Worm (Caenorhabditis elegans): ENCODE measurements around the gene jmjd-2.

jmjd-2 gene

DNA sequence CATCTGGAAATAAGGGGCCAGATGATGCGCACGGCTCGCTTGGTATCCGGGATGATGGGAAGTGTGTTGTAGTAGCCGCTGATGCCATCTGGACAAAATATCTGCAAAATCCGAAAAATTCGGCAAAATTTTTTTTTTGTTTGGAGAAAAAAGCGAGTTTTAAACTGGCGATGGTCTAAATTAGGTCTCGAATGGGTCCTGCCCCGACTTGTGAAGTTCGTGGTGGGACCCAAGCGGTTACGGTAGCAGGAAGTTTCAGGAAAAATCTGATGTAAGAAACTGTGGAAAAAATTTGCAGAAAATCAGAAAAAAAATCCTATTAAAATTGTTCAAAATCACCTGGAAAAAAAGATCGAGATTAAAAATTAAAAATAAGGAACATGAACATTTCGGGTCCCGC lies at the start of gene jmjd-2:
Gene jmjd-2, minus strand, starts transcription at position 101 of the 400 bp plus-strand sequence.
- no peak for TF ChIP-seq elt-3 (tag; optimal IDR thresholded peaks at IDR 0.05)
- TF ChIP-seq R02D3.7 (tag; optimal IDR thresholded peaks at IDR 0.05), result no peak
- TF ChIP-seq lin-15B (tag; optimal IDR thresholded peaks at IDR 0.05), result no peak
- TF ChIP-seq unc-39 (tag; optimal IDR thresholded peaks at IDR 0.05), result no peak
- no peak for TF ChIP-seq tbx-2 (tag; optimal IDR thresholded peaks at IDR 0.05)
- no peak for TF ChIP-seq ceh-9 (tag; optimal IDR thresholded peaks at IDR 0.05)
- TF ChIP-seq ZK546.5 (tag; optimal IDR thresholded peaks at IDR 0.05), result no peak

DNA sequence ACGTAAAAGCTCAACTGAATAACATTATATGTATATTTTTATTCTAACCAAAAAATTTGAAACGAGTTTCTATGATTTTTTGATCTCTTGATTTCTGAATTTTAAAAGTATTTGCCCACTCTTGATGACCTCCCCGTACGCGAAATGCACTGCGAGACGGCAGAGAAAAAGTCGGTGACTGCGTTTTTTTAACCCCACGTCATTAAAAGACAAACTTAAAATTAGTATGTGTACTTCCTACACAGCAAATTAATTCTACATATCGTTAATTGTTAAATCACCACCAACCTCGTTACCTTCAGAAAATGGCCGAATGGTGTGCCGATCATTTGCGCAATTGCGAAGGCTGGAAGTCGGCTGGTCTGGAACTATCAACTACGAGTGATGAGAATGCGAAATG lies 49.1 kb upstream of the jmjd-2 start, which contains the start of gene Y54G11A.4:
Gene Y54G11A.4, plus strand, starts transcription at position 301 of the 400 bp plus-strand sequence.
- TF ChIP-seq pqm-1 (tag; optimal IDR thresholded peaks at IDR 0.05) (no peak), pha-4 (tag; optimal IDR thresholded peaks at IDR 0.05) (peak; percentile 40)

DNA sequence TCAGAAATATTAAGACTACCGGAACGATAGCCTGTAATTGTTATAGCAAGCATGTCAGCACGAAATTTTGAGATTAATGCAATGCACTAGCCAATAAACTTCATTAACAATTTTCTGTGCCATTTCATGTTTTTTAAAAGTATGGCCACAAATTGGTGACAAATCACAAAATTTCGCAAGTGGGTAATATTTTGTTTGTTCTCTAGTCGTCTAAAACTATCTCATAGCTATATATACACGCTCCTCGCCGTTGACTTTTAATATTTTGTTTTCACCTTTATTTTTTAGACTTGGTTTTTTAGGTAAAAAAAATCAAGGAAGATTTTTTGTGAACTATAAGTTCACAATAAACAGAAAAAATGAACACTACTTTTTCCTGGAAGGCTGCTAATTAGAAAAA lies 47.4 kb upstream of the jmjd-2 start:
- TF ChIP-seq lsy-12 (tag; optimal IDR thresholded peaks at IDR 0.05), result no peak
- peak; percentile 33 for TF ChIP-seq skn-1 (tag; optimal IDR thresholded peaks at IDR 0.05)
- peak; percentile 29 for TF ChIP-seq elt-2 (tag; optimal IDR thresholded peaks at IDR 0.05)
- TF ChIP-seq ceh-82 (tag; optimal IDR thresholded peaks at IDR 0.05), result no peak
- TF ChIP-seq ceh-28 (tag; optimal IDR thresholded peaks at IDR 0.05), result no peak
- peak; percentile 81 for TF ChIP-seq pha-4 (tag; optimal IDR thresholded peaks at IDR 0.05)
- no peak for TF ChIP-seq aly-2 (tag; optimal IDR thresholded peaks at IDR 0.05)
- no peak for TF ChIP-seq nhr-11 (tag; optimal IDR thresholded peaks at IDR 0.05)
- no peak for TF ChIP-seq ceh-9 (tag; optimal IDR thresholded peaks at IDR 0.05)
- peak; percentile 53 for TF ChIP-seq pqm-1 (tag; optimal IDR thresholded peaks at IDR 0.05)

DNA sequence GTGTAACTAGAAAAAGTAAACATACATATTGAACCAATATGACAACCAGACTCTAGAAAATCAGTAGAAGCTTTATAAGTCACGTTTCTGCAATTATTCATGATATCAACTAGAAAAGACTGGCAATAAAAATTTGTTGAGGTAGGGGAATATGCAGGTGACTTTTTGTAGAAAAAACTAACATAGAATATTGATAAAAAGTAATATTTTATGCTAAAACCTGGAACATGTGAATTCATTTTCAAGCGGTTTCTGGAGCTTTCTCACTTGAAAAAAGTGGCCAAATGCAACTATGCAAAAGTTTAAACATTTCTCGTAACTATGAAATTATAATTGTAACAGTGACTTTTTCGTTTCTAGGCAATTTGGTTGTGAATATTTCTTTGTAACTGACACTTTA lies 45.6 kb upstream of the jmjd-2 start, which contains the start of gene srh-42:
Gene srh-42, minus strand, starts transcription at position 101 of the 400 bp plus-strand sequence.
- TF ChIP-seq elt-2 (tag; optimal IDR thresholded peaks at IDR 0.05) (no peak), nfya-1 (tag; optimal IDR thresholded peaks at IDR 0.05; ENCODE audit: insufficient read depth) (no peak), mdl-1 (tag; optimal IDR thresholded peaks at IDR 0.05) (no peak), egl-27 (tag; optimal IDR thresholded peaks at IDR 0.05) (no peak), elt-3 (tag; optimal IDR thresholded peaks at IDR 0.05) (no peak), egl-5 (tag; optimal IDR thresholded peaks at IDR 0.05) (no peak), unc-39 (tag; optimal IDR thresholded peaks at IDR 0.05) (no peak), ceh-16 (tag; optimal IDR thresholded peaks at IDR 0.05) (no peak), eor-1 (tag; optimal IDR thresholded peaks at IDR 0.05) (no peak), mml-1 (tag; optimal IDR thresholded peaks at IDR 0.05) (no peak), nhr-76 (tag; optimal IDR thresholded peaks at IDR 0.05) (no peak), sea-2 (GFP tag; optimal IDR thresholded peaks at IDR 0.05) (no peak)

DNA sequence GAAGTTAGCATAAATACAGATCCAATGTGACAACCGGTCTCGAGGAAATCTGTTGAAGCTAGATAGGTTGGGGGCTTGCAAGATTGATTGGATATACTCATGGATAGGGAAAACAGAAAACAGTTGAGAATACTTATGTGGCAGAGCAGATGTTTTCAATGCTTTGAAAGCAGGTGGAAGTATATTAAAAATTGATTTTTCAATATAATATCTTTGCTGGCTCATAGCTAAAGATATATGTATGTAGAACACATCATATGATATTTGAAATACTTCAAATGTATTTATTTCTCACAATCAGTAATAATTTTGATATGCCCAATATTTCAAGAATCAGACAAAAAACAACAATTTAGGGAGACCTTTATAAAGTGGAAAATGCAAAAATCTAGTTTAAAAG lies 43.9 kb upstream of the jmjd-2 start, which contains the start of gene srh-41:
Gene srh-41, minus strand, starts transcription at position 101 of the 400 bp plus-strand sequence.
- TF ChIP-seq tbx-2 (tag; optimal IDR thresholded peaks at IDR 0.05) (no peak), unc-62 (GFP tag; optimal IDR thresholded peaks at IDR 0.05) (no peak), skn-1 (tag; optimal IDR thresholded peaks at IDR 0.05) (no peak), mml-1 (tag; optimal IDR thresholded peaks at IDR 0.05) (no peak), sea-2 (GFP tag; optimal IDR thresholded peaks at IDR 0.05) (no peak), ceh-9 (tag; optimal IDR thresholded peaks at IDR 0.05) (no peak), nhr-23 (tag; optimal IDR thresholded peaks at IDR 0.05) (no peak), nhr-25 (tag; optimal IDR thresholded peaks at IDR 0.05) (no peak), elt-2 (tag; optimal IDR thresholded peaks at IDR 0.05) (no peak), nhr-11 (tag; optimal IDR thresholded peaks at IDR 0.05) (no peak), nhr-67 (tag; optimal IDR thresholded peaks at IDR 0.05) (no peak), ceh-16 (tag; optimal IDR thresholded peaks at IDR 0.05) (no peak), jun-1 (tag; optimal IDR thresholded peaks at IDR 0.05) (no peak), nfya-1 (tag; optimal IDR thresholded peaks at IDR 0.05; ENCODE audit: insufficient read depth) (no peak)

DNA sequence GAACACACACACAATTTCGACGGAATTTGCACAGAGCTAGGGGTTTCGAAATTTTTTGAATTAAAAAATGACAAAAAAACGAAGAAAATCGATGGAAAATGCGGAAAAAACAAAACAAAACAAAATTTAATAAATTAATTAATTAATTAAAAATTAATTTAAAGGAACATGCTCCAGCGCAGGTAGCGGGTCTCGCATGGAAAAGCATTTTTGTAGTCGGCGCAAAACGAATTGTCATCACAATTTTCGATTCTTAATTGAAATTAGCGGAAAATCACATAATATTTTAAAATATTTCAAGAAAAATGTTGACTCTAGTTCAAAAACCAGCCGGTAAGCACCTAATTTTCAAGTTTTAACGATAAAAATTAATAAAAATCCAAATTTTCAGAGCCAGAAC lies 33.0 kb upstream of the jmjd-2 start, which contains the start of gene Y54G11A.3:
Gene Y54G11A.3, plus strand, starts transcription at position 213 of the 400 bp plus-strand sequence.
- TF ChIP-seq fos-1 (tag; optimal IDR thresholded peaks at IDR 0.05) (no peak), nhr-11 (tag; optimal IDR thresholded peaks at IDR 0.05) (no peak), lin-39 (tag; optimal IDR thresholded peaks at IDR 0.05) (no peak), aly-2 (tag; optimal IDR thresholded peaks at IDR 0.05) (no peak), nfya-1 (tag; optimal IDR thresholded peaks at IDR 0.05; ENCODE audit: insufficient read depth) (no peak)
